Fruit fly (Drosophila melanogaster): ENCODE measurements around the gene CG32572.

CG32572 gene

DNA sequence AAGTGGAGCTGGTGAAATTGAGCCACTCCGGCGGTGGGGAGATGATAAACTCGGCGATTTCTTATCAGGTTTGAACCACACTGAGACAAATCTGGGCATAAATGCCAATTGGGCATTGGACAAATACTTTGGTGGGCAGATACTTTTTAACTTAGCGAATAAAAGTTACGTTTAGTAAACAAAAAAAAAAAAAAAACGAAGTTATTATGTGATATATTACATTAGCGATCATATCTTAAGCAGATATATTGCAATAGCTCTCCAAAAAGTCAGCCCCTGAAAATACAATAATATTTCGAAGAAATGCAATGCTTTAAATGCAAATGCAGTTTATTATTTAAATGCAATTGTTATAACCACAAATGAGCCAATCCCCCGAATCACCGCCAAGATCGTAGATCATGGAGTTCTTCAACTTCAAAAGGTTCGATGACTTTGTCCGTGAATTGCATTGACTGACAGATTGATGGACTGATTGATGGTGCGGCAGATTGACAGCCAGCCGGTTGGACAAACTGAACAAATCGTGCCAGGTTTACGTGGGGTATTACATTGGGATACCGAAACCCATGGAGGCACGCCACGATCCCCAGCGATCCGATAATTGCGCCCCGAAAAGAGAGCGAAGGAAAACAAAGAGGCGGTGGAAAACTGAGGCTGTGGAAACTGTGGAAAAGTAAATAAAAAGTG, 23.0 kb upstream of the CG32572 start:
- no peak for TF ChIP-seq N (GFP tag; optimal IDR thresholded peaks at IDR 0.05)
- TF ChIP-seq HLH106 (tag; optimal IDR thresholded peaks at IDR 0.05): no peak
- no peak for TF ChIP-seq dsf (GFP tag; optimal IDR thresholded peaks at IDR 0.05; ENCODE audit: borderline replicate concordance)
- no peak for TF ChIP-seq jim (GFP tag; optimal IDR thresholded peaks at IDR 0.05)
- TF ChIP-seq usp (GFP tag; optimal IDR thresholded peaks at IDR 0.05): no peak
- TF ChIP-seq ey (GFP tag; optimal IDR thresholded peaks at IDR 0.05): no peak
- no peak for TF ChIP-seq GATAd (GFP tag; optimal IDR thresholded peaks at IDR 0.05)
- TF ChIP-seq OdsH (GFP tag; optimal IDR thresholded peaks at IDR 0.05): no peak
- TF ChIP-seq pan (optimal IDR thresholded peaks at IDR 0.05): no peak
- TF ChIP-seq h (GFP tag; optimal IDR thresholded peaks at IDR 0.05): no peak
- no peak for TF ChIP-seq Dfd (GFP tag; optimal IDR thresholded peaks at IDR 0.05)

DNA sequence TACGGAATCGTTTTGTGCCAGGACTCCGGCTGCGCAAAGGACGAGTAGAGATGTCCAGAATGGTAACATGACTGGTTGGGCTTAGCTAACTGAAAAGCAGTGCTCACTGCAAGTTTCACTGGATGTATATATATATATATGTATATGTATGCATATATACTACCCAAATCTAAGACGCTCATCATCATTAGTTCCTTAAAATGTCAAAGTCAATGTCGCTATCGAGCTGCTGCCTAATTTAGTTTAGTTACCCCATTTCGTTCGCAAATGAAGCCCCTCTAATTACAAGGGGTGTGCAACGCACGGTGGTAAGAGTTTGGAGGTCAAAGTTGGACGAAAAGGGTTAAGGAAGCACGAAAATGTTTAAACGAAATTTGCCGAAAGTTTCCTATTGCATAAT, 20.9 kb upstream of the CG32572 start, which contains the start of gene CG9676:
CG9676 (minus strand) TSS at position 101 of the 400 bp plus-strand sequence.
- no peak for TF ChIP-seq Hnf4 (GFP tag; optimal IDR thresholded peaks at IDR 0.05)
- no peak for TF ChIP-seq usp (GFP tag; optimal IDR thresholded peaks at IDR 0.05)
- TF ChIP-seq OdsH (GFP tag; optimal IDR thresholded peaks at IDR 0.05): no peak
- TF ChIP-seq CG32264 (GFP tag; optimal IDR thresholded peaks at IDR 0.05): no peak
- no peak for TF ChIP-seq brk (GFP tag; optimal IDR thresholded peaks at IDR 0.05)

dm6 chrX:16701941-16702340, 19.0 kb upstream of the CG32572 start, which contains the start of gene sphe:
TSS of gene sphe (minus strand) at chrX:16701972.
- no peak for TF ChIP-seq Hnf4 (GFP tag; optimal IDR thresholded peaks at IDR 0.05)
- TF ChIP-seq sage (GFP tag; optimal IDR thresholded peaks at IDR 0.05): no peak
- TF ChIP-seq OdsH (GFP tag; optimal IDR thresholded peaks at IDR 0.05): no peak
- TF ChIP-seq fru (GFP tag; optimal IDR thresholded peaks at IDR 0.05): no peak
- TF ChIP-seq CG9705 (GFP tag; optimal IDR thresholded peaks at IDR 0.05): no peak
- TF ChIP-seq HLH106 (tag; optimal IDR thresholded peaks at IDR 0.05): no peak
- no peak for TF ChIP-seq Rel (GFP tag; optimal IDR thresholded peaks at IDR 0.05)
- no peak for TF ChIP-seq Rel (tag; optimal IDR thresholded peaks at IDR 0.05)
- no peak for TF ChIP-seq Mio (GFP tag; optimal IDR thresholded peaks at IDR 0.05)
- TF ChIP-seq Myc (optimal IDR thresholded peaks at IDR 0.05): no peak
- no peak for TF ChIP-seq br (GFP tag; optimal IDR thresholded peaks at IDR 0.05)
- TF ChIP-seq Hr83 (GFP tag; optimal IDR thresholded peaks at IDR 0.05; ENCODE audit: poor library complexity, severe bottlenecking): no peak

DNA sequence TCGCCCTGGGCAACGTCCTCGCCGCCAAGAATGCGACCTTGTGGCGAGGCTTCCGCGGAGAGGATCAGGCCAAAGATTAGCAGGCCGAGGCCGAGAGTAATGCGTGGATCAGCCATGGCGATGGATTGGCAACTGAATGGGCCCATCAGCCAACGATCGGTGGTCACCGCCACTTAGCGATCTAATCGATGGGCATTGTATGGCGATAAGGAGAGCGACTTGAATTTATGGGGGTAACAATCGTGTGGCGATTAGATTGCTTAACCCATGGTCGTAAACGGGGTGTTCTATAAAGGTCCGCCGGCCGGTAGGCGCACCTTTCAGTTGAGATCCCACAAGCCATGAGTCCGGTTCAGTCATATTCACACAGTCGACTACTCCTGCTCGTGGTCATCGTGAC, 17.2 kb upstream of the CG32572 start, which contains the start of the genes CG9673 and CG4653:
CG9673 (minus strand) TSS at position 138 of the 400 bp plus-strand sequence.
CG4653 (plus strand) TSS at position 335 of the 400 bp plus-strand sequence.
- TF ChIP-seq CrebA (GFP tag; optimal IDR thresholded peaks at IDR 0.05; ENCODE audit: borderline replicate concordance) (peak; percentile 24), pan (optimal IDR thresholded peaks at IDR 0.05) (no peak), lola (GFP tag; optimal IDR thresholded peaks at IDR 0.05) (no peak), dmrt93B (GFP tag; optimal IDR thresholded peaks at IDR 0.05) (no peak)

- TF ChIP-seq Hr78 (GFP tag; optimal IDR thresholded peaks at IDR 0.05): no peak
- TF ChIP-seq h (GFP tag; optimal IDR thresholded peaks at IDR 0.05): peak; percentile 12
Observed at dm6 chrX:16706774-16707173, 14.2 kb upstream of the CG32572 start, which contains the start of gene CG9672. TSS of gene CG9672 (minus strand) at chrX:16706874.

- TF ChIP-seq sage (GFP tag; optimal IDR thresholded peaks at IDR 0.05) (no peak), Myc (optimal IDR thresholded peaks at IDR 0.05) (no peak), OdsH (GFP tag; optimal IDR thresholded peaks at IDR 0.05) (no peak), usp (GFP tag; optimal IDR thresholded peaks at IDR 0.05) (no peak), Hnf4 (GFP tag; optimal IDR thresholded peaks at IDR 0.05) (no peak), rgr (GFP tag; optimal IDR thresholded peaks at IDR 0.05) (no peak), Mio (GFP tag; optimal IDR thresholded peaks at IDR 0.05) (no peak)
Observed at dm6 chrX:16711003-16711402, 10.0 kb upstream of the CG32572 start, which contains the start of gene CG13008. TSS of gene CG13008 (plus strand) at chrX:16711303.

DNA sequence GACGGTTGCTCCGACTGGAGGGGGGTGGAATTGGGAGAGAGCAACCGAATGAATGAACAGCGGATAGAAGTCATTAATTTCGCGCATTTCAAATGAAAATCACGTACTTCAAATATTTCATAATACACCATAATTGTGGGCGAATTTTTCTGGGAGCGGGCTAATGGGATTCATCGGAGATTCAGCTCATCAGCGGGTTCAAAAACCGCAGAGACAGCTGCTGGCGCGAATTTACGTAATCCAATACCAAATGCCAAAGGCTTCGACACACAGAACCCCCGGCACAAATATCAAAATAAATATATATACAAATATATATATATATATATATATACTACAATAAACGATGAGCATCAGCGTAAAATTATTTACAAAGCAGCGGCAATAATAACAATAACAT, 4.3 kb upstream of the CG32572 start:
- no peak for TF ChIP-seq rgr (GFP tag; optimal IDR thresholded peaks at IDR 0.05)
- no peak for TF ChIP-seq dsf (GFP tag; optimal IDR thresholded peaks at IDR 0.05; ENCODE audit: borderline replicate concordance)
- TF ChIP-seq Rel (GFP tag; optimal IDR thresholded peaks at IDR 0.05): no peak
- peak; percentile 58 for TF ChIP-seq Rel (tag; optimal IDR thresholded peaks at IDR 0.05)
- TF ChIP-seq brk (GFP tag; optimal IDR thresholded peaks at IDR 0.05): no peak
